Worm (Caenorhabditis elegans): Measurements from ENCODE around the gene fbxa-139.

Gene fbxa-139

ce11 chrV:15559729-15560128, 34.7 kb downstream of the fbxa-139 start:
- no peak for TF ChIP-seq ham-2 (GFP tag; optimal IDR thresholded peaks at IDR 0.05)
- TF ChIP-seq sem-2 (GFP tag; optimal IDR thresholded peaks at IDR 0.05), result no peak
- no peak for TF ChIP-seq unc-62 (GFP tag; optimal IDR thresholded peaks at IDR 0.05)
- TF ChIP-seq lin-13 (tag; optimal IDR thresholded peaks at IDR 0.05), result no peak
- TF ChIP-seq sptf-1 (tag; optimal IDR thresholded peaks at IDR 0.05), result no peak
- TF ChIP-seq cnd-1 (tag; optimal IDR thresholded peaks at IDR 0.05), result no peak
- TF ChIP-seq tbx-8 (GFP tag; optimal IDR thresholded peaks at IDR 0.05), result no peak
- no peak for TF ChIP-seq drap-1 (GFP tag; optimal IDR thresholded peaks at IDR 0.05)
- no peak for TF ChIP-seq flh-1 (GFP tag; optimal IDR thresholded peaks at IDR 0.05)
- TF ChIP-seq pha-4 (tag; optimal IDR thresholded peaks at IDR 0.05), result no peak
- TF ChIP-seq lin-32 (GFP tag; optimal IDR thresholded peaks at IDR 0.05), result no peak
- no peak for TF ChIP-seq mep-1 (tag; optimal IDR thresholded peaks at IDR 0.05)

ce11 chrV:15559047-15559446, 35.4 kb downstream of the fbxa-139 start, which contains the start of gene acr-18:
TSS of gene acr-18 (minus strand) at chrV:15559147.
- TF ChIP-seq mab-5 (tag; optimal IDR thresholded peaks at IDR 0.05), result no peak
- TF ChIP-seq mls-2 (tag; optimal IDR thresholded peaks at IDR 0.05), result no peak
- no peak for TF ChIP-seq ceh-39 (tag; optimal IDR thresholded peaks at IDR 0.05)
- TF ChIP-seq sptf-1 (tag; optimal IDR thresholded peaks at IDR 0.05), result no peak
- TF ChIP-seq drap-1 (GFP tag; optimal IDR thresholded peaks at IDR 0.05), result no peak
- no peak for TF ChIP-seq nhr-2 (tag; optimal IDR thresholded peaks at IDR 0.05)
- no peak for TF ChIP-seq cnd-1 (tag; optimal IDR thresholded peaks at IDR 0.05)
- TF ChIP-seq lin-32 (GFP tag; optimal IDR thresholded peaks at IDR 0.05), result no peak
- no peak for TF ChIP-seq bed-3 (GFP tag; optimal IDR thresholded peaks at IDR 0.05)
- no peak for TF ChIP-seq unc-39 (tag; optimal IDR thresholded peaks at IDR 0.05)
- no peak for TF ChIP-seq ces-1 (GFP tag; optimal IDR thresholded peaks at IDR 0.05)
- TF ChIP-seq pha-4 (tag; optimal IDR thresholded peaks at IDR 0.05), result no peak
- no peak for TF ChIP-seq tbx-8 (GFP tag; optimal IDR thresholded peaks at IDR 0.05)
- no peak for TF ChIP-seq hlh-1 (tag; optimal IDR thresholded peaks at IDR 0.05)
- no peak for TF ChIP-seq lsy-2 (tag; optimal IDR thresholded peaks at IDR 0.05)
- no peak for TF ChIP-seq unc-120 (tag; optimal IDR thresholded peaks at IDR 0.05; ENCODE audit: poor library complexity, severe bottlenecking)
- no peak for TF ChIP-seq sem-2 (GFP tag; optimal IDR thresholded peaks at IDR 0.05)
- TF ChIP-seq ztf-11 (tag; optimal IDR thresholded peaks at IDR 0.05), result no peak

ce11 chrV:15553869-15554268, 40.6 kb downstream of the fbxa-139 start:
- TF ChIP-seq unc-120 (tag; optimal IDR thresholded peaks at IDR 0.05; ENCODE audit: poor library complexity, severe bottlenecking) (no peak), nhr-76 (tag; optimal IDR thresholded peaks at IDR 0.05) (no peak), ham-2 (GFP tag; optimal IDR thresholded peaks at IDR 0.05) (peak; percentile 15), lin-32 (GFP tag; optimal IDR thresholded peaks at IDR 0.05) (peak; percentile 15), mls-2 (tag; optimal IDR thresholded peaks at IDR 0.05) (peak; percentile 38), cnd-1 (tag; optimal IDR thresholded peaks at IDR 0.05) (peak; percentile 51), ztf-11 (tag; optimal IDR thresholded peaks at IDR 0.05) (no peak), mep-1 (tag; optimal IDR thresholded peaks at IDR 0.05) (no peak), M03D4.4 (tag; optimal IDR thresholded peaks at IDR 0.05) (peak; percentile 55), pha-4 (tag; optimal IDR thresholded peaks at IDR 0.05) (no peak), hlh-1 (tag; optimal IDR thresholded peaks at IDR 0.05) (peak; percentile 18), drap-1 (GFP tag; optimal IDR thresholded peaks at IDR 0.05) (peak; percentile 83), bed-3 (GFP tag; optimal IDR thresholded peaks at IDR 0.05) (peak; percentile 41), blmp-1 (tag; optimal IDR thresholded peaks at IDR 0.05) (no peak), flh-1 (GFP tag; optimal IDR thresholded peaks at IDR 0.05) (no peak), sem-2 (GFP tag; optimal IDR thresholded peaks at IDR 0.05) (peak; percentile 27), ceh-83 (GFP tag; optimal IDR thresholded peaks at IDR 0.05) (no peak), mab-5 (tag; optimal IDR thresholded peaks at IDR 0.05) (no peak), lin-13 (tag; optimal IDR thresholded peaks at IDR 0.05) (no peak), sptf-1 (tag; optimal IDR thresholded peaks at IDR 0.05) (peak; percentile 69), lsy-2 (tag; optimal IDR thresholded peaks at IDR 0.05) (no peak)

- TF ChIP-seq hlh-1 (tag; optimal IDR thresholded peaks at IDR 0.05) (peak; percentile 19), nhr-28 (tag; optimal IDR thresholded peaks at IDR 0.05) (peak; percentile 19), M03D4.4 (tag; optimal IDR thresholded peaks at IDR 0.05) (peak; percentile 91), ceh-39 (tag; optimal IDR thresholded peaks at IDR 0.05) (no peak), lin-32 (GFP tag; optimal IDR thresholded peaks at IDR 0.05) (peak; percentile 71), unc-39 (tag; optimal IDR thresholded peaks at IDR 0.05) (no peak), ztf-11 (tag; optimal IDR thresholded peaks at IDR 0.05) (peak; percentile 23), tbx-8 (GFP tag; optimal IDR thresholded peaks at IDR 0.05) (peak; percentile 68), mep-1 (tag; optimal IDR thresholded peaks at IDR 0.05) (no peak), ceh-83 (GFP tag; optimal IDR thresholded peaks at IDR 0.05) (peak; percentile 93), unc-120 (tag; optimal IDR thresholded peaks at IDR 0.05; ENCODE audit: poor library complexity, severe bottlenecking) (peak; percentile 74), elt-3 (tag; optimal IDR thresholded peaks at IDR 0.05) (no peak), sem-2 (GFP tag; optimal IDR thresholded peaks at IDR 0.05) (peak; percentile 77), mls-2 (tag; optimal IDR thresholded peaks at IDR 0.05) (peak; percentile 91), ham-2 (GFP tag; optimal IDR thresholded peaks at IDR 0.05) (peak; percentile 70), cnd-1 (tag; optimal IDR thresholded peaks at IDR 0.05) (peak; percentile 85), snpc-4 (tag; optimal IDR thresholded peaks at IDR 0.05) (no peak), drap-1 (GFP tag; optimal IDR thresholded peaks at IDR 0.05) (peak; percentile 99), lsy-2 (tag; optimal IDR thresholded peaks at IDR 0.05) (peak; percentile 19), flh-1 (GFP tag; optimal IDR thresholded peaks at IDR 0.05) (peak; percentile 42), nhr-12 (tag; optimal IDR thresholded peaks at IDR 0.05) (no peak), bed-3 (GFP tag; optimal IDR thresholded peaks at IDR 0.05) (peak; percentile 68), zip-8 (tag; optimal IDR thresholded peaks at IDR 0.05) (no peak), nhr-2 (tag; optimal IDR thresholded peaks at IDR 0.05) (no peak), mab-5 (tag; optimal IDR thresholded peaks at IDR 0.05) (no peak), ceh-43 (GFP tag; optimal IDR thresholded peaks at IDR 0.05) (peak; percentile 83), pha-4 (tag; optimal IDR thresholded peaks at IDR 0.05) (no peak), ces-1 (GFP tag; optimal IDR thresholded peaks at IDR 0.05) (peak; percentile 30), blmp-1 (tag; optimal IDR thresholded peaks at IDR 0.05) (no peak), nhr-237 (tag; optimal IDR thresholded peaks at IDR 0.05) (no peak), sptf-1 (tag; optimal IDR thresholded peaks at IDR 0.05) (peak; percentile 93), lin-13 (tag; optimal IDR thresholded peaks at IDR 0.05) (peak; percentile 6)
Measured at ce11 chrV:15551642-15552041, 42.8 kb downstream of the fbxa-139 start.
